Worm (Caenorhabditis elegans): Measurements from ENCODE around the gene C04E7.1.

The C04E7.1 gene

DNA sequence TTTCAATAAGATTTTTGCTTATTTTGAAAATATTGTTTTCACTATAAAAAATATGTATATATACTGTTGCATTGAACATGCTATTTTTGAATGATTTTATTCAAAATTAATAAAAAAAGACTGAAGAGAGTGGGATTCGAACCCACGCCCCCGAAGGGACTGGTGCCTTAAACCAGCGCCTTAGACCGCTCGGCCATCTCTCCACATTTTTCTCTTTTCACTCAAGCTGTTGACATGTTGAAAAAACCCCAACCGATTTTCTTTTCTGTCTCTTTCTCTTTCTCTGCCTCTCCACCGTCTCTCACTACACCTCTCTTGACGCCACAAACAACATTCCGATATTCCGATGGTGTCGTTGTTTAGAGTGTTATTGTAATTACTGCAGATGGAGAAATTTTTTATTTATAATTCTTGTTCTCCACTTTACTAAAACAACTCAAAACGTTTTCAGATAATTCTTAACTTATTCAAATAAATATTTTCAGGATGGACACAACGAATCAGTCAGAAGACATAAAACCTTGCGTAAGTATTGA is 4.7 kb upstream of the C04E7.1 start, which contains the start of gene sor-3 (continued):
- no peak for TF ChIP-seq nhr-27 (tag; optimal IDR thresholded peaks at IDR 0.05)
- TF ChIP-seq unc-130 (GFP tag; optimal IDR thresholded peaks at IDR 0.05), result peak; percentile 54
- TF ChIP-seq nfya-2 (GFP tag; IDR thresholded peaks at IDR 0.05), result no peak
- peak; percentile 87 for TF ChIP-seq hmg-1.2 (GFP tag; IDR thresholded peaks at IDR 0.05)
- TF ChIP-seq ZK185.1 (tag; optimal IDR thresholded peaks at IDR 0.05; ENCODE audit: poor library complexity, severe bottlenecking), result peak; percentile 73
- TF ChIP-seq F22D6.2 (tag; optimal IDR thresholded peaks at IDR 0.05), result peak; percentile 61
- TF ChIP-seq nfyb-1 (GFP tag; IDR thresholded peaks at IDR 0.05), result peak; percentile 85
- TF ChIP-seq xnd-1 (tag; optimal IDR thresholded peaks at IDR 0.05), result no peak
- peak; percentile 45; the same call in 1 of the 2 replicates for TF ChIP-seq madf-6 (GFP tag; IDR thresholded peaks at IDR 0.05)
- TF ChIP-seq ceh-58 (GFP tag; IDR thresholded peaks at IDR 0.05), result no peak
- TF ChIP-seq Y67H2A.10 (GFP tag; conservative IDR thresholded peaks at IDR 0.05), result no peak; the same call in 1 of the 2 replicates
- TF ChIP-seq aptf-3 (GFP tag; IDR thresholded peaks at IDR 0.05), result no peak
- peak; percentile 26 for TF ChIP-seq athp-1 (tag; optimal IDR thresholded peaks at IDR 0.05)
- no peak for TF ChIP-seq B0019.2 (GFP tag; conservative IDR thresholded peaks at IDR 0.05)
- TF ChIP-seq zfh-2 (GFP tag; conservative IDR thresholded peaks at IDR 0.05), result 0 out of 2 replicates have a peak, but pooled peaks have one; percentile 30
- peak; percentile 78 for TF ChIP-seq ztf-18 (tag; optimal IDR thresholded peaks at IDR 0.05)
- peak; percentile 86 for TF ChIP-seq snpc-3.4 (tag; optimal IDR thresholded peaks at IDR 0.05)
- TF ChIP-seq akir-1 (GFP tag; optimal IDR thresholded peaks at IDR 0.05), result no peak
- TF ChIP-seq B0261.1 (tag; optimal IDR thresholded peaks at IDR 0.05), result peak; percentile 96
- TF ChIP-seq K12H6.12 (tag; optimal IDR thresholded peaks at IDR 0.05), result peak; percentile 76
- TF ChIP-seq lin-35 (GFP tag; optimal IDR thresholded peaks at IDR 0.05), result peak in 1 of 3 experiments; percentile 71
- TF ChIP-seq ceh-40 (GFP tag; IDR thresholded peaks at IDR 0.05), result 0 out of 2 replicates have a peak, but pooled peaks have one; percentile 38
- TF ChIP-seq B0035.1 (tag; optimal IDR thresholded peaks at IDR 0.05), result peak; percentile 82
- TF ChIP-seq unc-62 (GFP tag; optimal IDR thresholded peaks at IDR 0.05), result no peak
- TF ChIP-seq dpff-1 (tag; optimal IDR thresholded peaks at IDR 0.05), result no peak
- TF ChIP-seq F49E8.2 (tag; optimal IDR thresholded peaks at IDR 0.05; ENCODE audit: insufficient read depth), result peak; percentile 43
- peak; percentile 49 for TF ChIP-seq T07F8.4 (tag; optimal IDR thresholded peaks at IDR 0.05)
- TF ChIP-seq nhr-80 (tag; optimal IDR thresholded peaks at IDR 0.05), result no peak
- TF ChIP-seq ceh-91 (GFP tag; IDR thresholded peaks at IDR 0.05), result no peak
- peak; percentile 30 for TF ChIP-seq repo-1 (tag; optimal IDR thresholded peaks at IDR 0.05)
- TF ChIP-seq F33H1.4 (GFP tag; IDR thresholded peaks at IDR 0.05), result peak; percentile 41
- TF ChIP-seq ceh-27 (GFP tag; optimal IDR thresholded peaks at IDR 0.05), result peak; percentile 42
- TF ChIP-seq let-607 (tag; optimal IDR thresholded peaks at IDR 0.05), result peak; percentile 62 to 76
- TF ChIP-seq ztf-28 (GFP tag; IDR thresholded peaks at IDR 0.05), result 0 out of 2 replicates have a peak, but pooled peaks have one; percentile 35
- peak; percentile 20 for TF ChIP-seq somi-1 (GFP tag; optimal IDR thresholded peaks at IDR 0.05)
- peak; percentile 76; the same call in 1 of the 2 replicates for TF ChIP-seq egl-44 (GFP tag; IDR thresholded peaks at IDR 0.05)
- peak; percentile 78 for TF ChIP-seq dox-1 (GFP tag; IDR thresholded peaks at IDR 0.05)
- TF ChIP-seq sptf-2 (GFP tag; optimal IDR thresholded peaks at IDR 0.05), result no peak
- no peak for TF ChIP-seq nfya-1 (tag; optimal IDR thresholded peaks at IDR 0.05; ENCODE audit: borderline replicate concordance, insufficient read depth)
- peak; percentile 72 for TF ChIP-seq hrde-1 (tag; optimal IDR thresholded peaks at IDR 0.05; ENCODE audit: borderline replicate concordance)
- TF ChIP-seq lin-40 (tag; optimal IDR thresholded peaks at IDR 0.05), result peak; percentile 91
- no peak for TF ChIP-seq cebp-1 (GFP tag; IDR thresholded peaks at IDR 0.05)
- no peak for TF ChIP-seq cebp-1 (tag; optimal IDR thresholded peaks at IDR 0.05)
- TF ChIP-seq D2030.7 (GFP tag; IDR thresholded peaks at IDR 0.05), result peak; percentile 84
- peak; percentile 68 for TF ChIP-seq egrh-3 (GFP tag; IDR thresholded peaks at IDR 0.05)
- TF ChIP-seq mxl-1 (tag; optimal IDR thresholded peaks at IDR 0.05), result peak; percentile 85
- no peak for TF ChIP-seq ama-1 (optimal IDR thresholded peaks at IDR 0.05)
- TF ChIP-seq ama-1 (GFP tag; optimal IDR thresholded peaks at IDR 0.05), result peak; percentile 44 to 60

All from whole organism, young adult.